Worm (Caenorhabditis elegans) whole organism, mixed stage, embryonic: ENCODE measurements around the gene let-4.

Experiments used
- bed-3 ChIP-seq: fragments of 200-800 bp; sonication (Bioruptor generic); optimal IDR thresholded peaks from 3 replicates; lab custom pipeline; 2018; ENCODE audit warnings: mild to moderate bottlenecking, missing genetic modification characterization, moderate library complexity, missing compliant biosample characterization
- blmp-1 ChIP-seq: fragments of 150-350 bp; optimal IDR thresholded peaks from 2 replicates; lab custom pipeline; 2014; ENCODE audit warnings: missing biosample characterization, missing genetic modification characterization
- ceh-39 ChIP-seq: fragments of 150-350 bp; optimal IDR thresholded peaks from 2 replicates; lab custom pipeline; 2014; ENCODE audit warnings: missing biosample characterization, missing genetic modification characterization
- ceh-43 ChIP-seq: fragments of 200-800 bp; sonication (Bioruptor generic); optimal IDR thresholded peaks from 2 replicates; lab custom pipeline; 2018; ENCODE audit warnings: mild to moderate bottlenecking, missing genetic modification characterization, moderate library complexity, missing compliant biosample characterization
- ceh-83 ChIP-seq: fragments of 200-800 bp; sonication (Bioruptor generic); optimal IDR thresholded peaks from 2 replicates; lab custom pipeline; 2018; ENCODE audit warnings: mild to moderate bottlenecking, missing genetic modification characterization, missing compliant biosample characterization
- ces-1 ChIP-seq: fragments of 150-350 bp; optimal IDR thresholded peaks from 2 replicates; lab custom pipeline; 2014; ENCODE audit warnings: missing biosample characterization, missing genetic modification reagents, missing genetic modification characterization
- cnd-1 ChIP-seq: fragments of 200-800 bp; sonication (Bioruptor generic); optimal IDR thresholded peaks from 2 replicates; lab custom pipeline; 2018; ENCODE audit warnings: mild to moderate bottlenecking, missing genetic modification characterization, missing compliant biosample characterization
- drap-1 ChIP-seq: fragments of 200-800 bp; sonication (Bioruptor generic); optimal IDR thresholded peaks from 3 replicates; lab custom pipeline; 2018; ENCODE audit warnings: mild to moderate bottlenecking, missing genetic modification characterization, missing compliant biosample characterization
- elt-1 ChIP-seq: sonication (generic microtip); optimal IDR thresholded peaks from 2 replicates; lab custom pipeline; 2017; ENCODE audit warnings: missing genetic modification characterization, mild to moderate bottlenecking, missing compliant biosample characterization, antibody characterized with exemption, moderate library complexity, borderline replicate concordance; ENCODE audit not compliant: insufficient read depth
- elt-3 ChIP-seq: fragments of 150-350 bp; optimal IDR thresholded peaks from 2 replicates; lab custom pipeline; 2014; ENCODE audit warnings: missing biosample characterization, missing genetic modification characterization
- flh-1 ChIP-seq: fragments of 200-800 bp; sonication (Bioruptor generic); optimal IDR thresholded peaks from 2 replicates; lab custom pipeline; 2018; ENCODE audit warnings: mild to moderate bottlenecking, missing genetic modification characterization, moderate library complexity, missing compliant biosample characterization
- ham-2 ChIP-seq: fragments of 200-800 bp; sonication (Bioruptor generic); optimal IDR thresholded peaks from 2 replicates; lab custom pipeline; 2018; ENCODE audit warnings: mild to moderate bottlenecking, missing genetic modification characterization, missing compliant biosample characterization
- hlh-1 ChIP-seq: fragments of 150-350 bp; optimal IDR thresholded peaks from 2 replicates; lab custom pipeline; 2014; ENCODE audit warnings: missing biosample characterization, missing genetic modification reagents, missing genetic modification characterization
- lin-13 ChIP-seq: fragments of 150-350 bp; optimal IDR thresholded peaks from 2 replicates; lab custom pipeline; 2014; ENCODE audit warnings: missing biosample characterization, missing genetic modification characterization
- lin-32 ChIP-seq: fragments of 200-800 bp; sonication (Bioruptor generic); optimal IDR thresholded peaks from 2 replicates; lab custom pipeline; 2018; ENCODE audit warnings: mild to moderate bottlenecking, missing genetic modification characterization, missing compliant biosample characterization
- lsy-2 ChIP-seq: fragments of 150-350 bp; optimal IDR thresholded peaks from 2 replicates; lab custom pipeline; 2014; ENCODE audit warnings: missing biosample characterization, missing genetic modification characterization
- mep-1 ChIP-seq: fragments of 150-350 bp; optimal IDR thresholded peaks from 2 replicates; lab custom pipeline; 2017; ENCODE audit warnings: missing biosample characterization, missing genetic modification reagents, missing genetic modification characterization, inconsistent platforms
- mls-2 ChIP-seq: sonication (generic microtip); optimal IDR thresholded peaks from 2 replicates; lab custom pipeline; 2016; ENCODE audit warnings: mild to moderate bottlenecking, missing genetic modification characterization, moderate library complexity, missing compliant biosample characterization
- nhr-2 ChIP-seq: fragments of 150-350 bp; optimal IDR thresholded peaks from 2 replicates; lab custom pipeline; 2014; ENCODE audit warnings: missing biosample characterization, missing genetic modification characterization
- nhr-28 ChIP-seq: fragments of 150-350 bp; optimal IDR thresholded peaks from 2 replicates; lab custom pipeline; 2014; ENCODE audit warnings: missing biosample characterization, missing genetic modification characterization
- nhr-76 ChIP-seq: sonication (generic microtip); optimal IDR thresholded peaks from 2 replicates; lab custom pipeline; 2017; ENCODE audit warnings: missing biosample characterization, missing genetic modification characterization
- pha-4 ChIP-seq: fragments of 150-350 bp; optimal IDR thresholded peaks from 2 replicates; lab custom pipeline; 2018; ENCODE audit warnings: missing biosample characterization, missing genetic modification reagents, missing genetic modification characterization
- sem-2 ChIP-seq: fragments of 200-800 bp; sonication (Bioruptor generic); optimal IDR thresholded peaks from 2 replicates; lab custom pipeline; 2018; ENCODE audit warnings: mild to moderate bottlenecking, missing genetic modification characterization, missing compliant biosample characterization
- snpc-4 ChIP-seq: fragments of 150-350 bp; optimal IDR thresholded peaks from 2 replicates; lab custom pipeline; 2014; ENCODE audit warnings: missing biosample characterization, missing genetic modification characterization
- sptf-1 ChIP-seq: sonication (generic microtip); optimal IDR thresholded peaks from 2 replicates; lab custom pipeline; 2017; ENCODE audit warnings: mild to moderate bottlenecking, missing genetic modification characterization, moderate library complexity, missing compliant biosample characterization
- tbx-8 ChIP-seq: fragments of 200-800 bp; sonication (Bioruptor generic); optimal IDR thresholded peaks from 2 replicates; lab custom pipeline; 2018; ENCODE audit warnings: mild to moderate bottlenecking, missing genetic modification characterization, moderate library complexity, missing compliant biosample characterization
- unc-120 ChIP-seq: sonication (generic microtip); optimal IDR thresholded peaks from 2 replicates; lab custom pipeline; 2017; ENCODE audit warnings: missing genetic modification characterization, missing compliant biosample characterization; ENCODE audit not compliant: poor library complexity, severe bottlenecking
- unc-62 ChIP-seq: fragments of 150-350 bp; optimal IDR thresholded peaks from 2 replicates; lab custom pipeline; 2014; ENCODE audit warnings: missing biosample characterization, missing genetic modification reagents, missing genetic modification characterization

Gene let-4

ce11 chrX:14534596-14534995, 43.1 kb upstream of the let-4 start:
- TF ChIP-seq unc-62 (GFP tag; lab: Kevin White, UChicago): no peak

DNA sequence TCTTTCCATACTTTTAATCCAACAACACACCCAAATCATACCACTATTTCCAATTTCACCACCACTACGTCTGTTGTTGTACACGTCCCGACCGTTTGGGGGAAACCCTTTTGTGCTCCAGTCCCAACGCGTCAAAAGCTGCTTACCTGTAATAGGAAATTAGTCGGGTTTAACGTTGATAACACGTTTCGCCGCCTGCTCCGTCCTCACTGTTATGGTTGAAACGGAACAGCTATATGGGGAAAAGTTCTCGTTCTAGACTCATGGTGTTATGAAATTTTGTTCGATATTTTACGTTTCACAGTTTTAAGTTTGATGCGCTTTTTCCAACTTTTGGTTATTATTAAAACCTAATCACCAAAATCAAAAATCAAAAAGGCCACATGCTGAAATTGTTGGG, 41.8 kb upstream of the let-4 start:
- TF ChIP-seq mls-2 (tag; lab: Kevin White, UChicago) (no peak), elt-3 (tag; lab: Kevin White, UChicago) (no peak), drap-1 (GFP tag; lab: Kevin White, UChicago) (no peak), ham-2 (GFP tag; lab: Kevin White, UChicago) (no peak), lin-32 (GFP tag; lab: Kevin White, UChicago) (no peak), ceh-43 (no peak), snpc-4 (no peak), bed-3 (no peak), ceh-83 (GFP tag; lab: Kevin White, UChicago) (no peak), ceh-39 (tag; lab: Kevin White, UChicago) (no peak), cnd-1 (tag; lab: Kevin White, UChicago) (no peak), tbx-8 (GFP tag; lab: Kevin White, UChicago) (no peak), sem-2 (GFP tag; lab: Kevin White, UChicago) (no peak), nhr-28 (tag; lab: Kevin White, UChicago) (no peak), lin-13 (tag; lab: Kevin White, UChicago) (no peak)

ce11 chrX:14537625-14538024, 40.1 kb upstream of the let-4 start:
- TF ChIP-seq cnd-1 (tag; lab: Kevin White, UChicago): no peak
- no peak for TF ChIP-seq hlh-1 (tag; lab: Kevin White, UChicago)
- TF ChIP-seq elt-1 (tag; lab: Kevin White, UChicago): no peak
- no peak for TF ChIP-seq flh-1 (GFP tag; lab: Kevin White, UChicago)
- no peak for TF ChIP-seq unc-120 (tag; lab: Kevin White, UChicago)
- TF ChIP-seq elt-3 (tag; lab: Kevin White, UChicago): no peak
- no peak for TF ChIP-seq pha-4 (tag; lab: Kevin White, UChicago)
- no peak for TF ChIP-seq nhr-2 (tag; lab: Kevin White, UChicago)
- TF ChIP-seq ceh-39 (tag; lab: Kevin White, UChicago): no peak

- TF ChIP-seq sptf-1 (tag; lab: Kevin White, UChicago): no peak
- TF ChIP-seq sem-2 (GFP tag; lab: Kevin White, UChicago): no peak
- no peak for TF ChIP-seq lsy-2 (tag; lab: Kevin White, UChicago)
- TF ChIP-seq ceh-39 (tag; lab: Kevin White, UChicago): no peak
- TF ChIP-seq flh-1 (GFP tag; lab: Kevin White, UChicago): no peak
- no peak for TF ChIP-seq nhr-76 (tag; lab: Kevin White, UChicago)
- no peak for TF ChIP-seq ceh-43
- TF ChIP-seq ces-1 (GFP tag; lab: Kevin White, UChicago): no peak
- TF ChIP-seq, all 35 proteins: peak for 0
Measured at ce11 chrX:14539468-14539867, 38.3 kb upstream of the let-4 start.

DNA sequence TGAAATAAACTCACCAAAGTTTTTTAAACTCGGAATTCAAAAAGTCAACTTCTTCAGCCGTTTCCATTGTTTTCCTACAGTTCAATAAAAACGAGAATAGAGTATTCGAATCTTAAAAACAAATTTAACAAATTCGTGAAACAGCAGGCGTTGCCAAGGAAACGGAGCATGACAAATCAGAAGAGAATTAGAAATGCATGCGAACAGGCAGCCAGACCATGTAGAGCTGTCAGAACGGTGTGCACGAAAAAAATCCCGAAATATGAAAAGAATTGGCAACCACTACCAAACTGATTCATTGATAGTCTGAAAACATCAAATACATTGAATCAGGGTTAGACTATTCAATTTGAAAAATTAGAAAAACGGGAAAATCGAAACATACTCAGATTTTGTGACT, 35.7 kb upstream of the let-4 start, which contains the start of gene fbxa-81:
TSS of gene fbxa-81 (minus strand) at position 101 of the 400 bp plus-strand sequence.
- TF ChIP-seq nhr-28 (tag; lab: Kevin White, UChicago) (no peak), lin-13 (tag; lab: Kevin White, UChicago) (no peak), lsy-2 (tag; lab: Kevin White, UChicago) (no peak), snpc-4 (no peak), ces-1 (GFP tag; lab: Kevin White, UChicago) (no peak), nhr-76 (tag; lab: Kevin White, UChicago) (no peak), unc-62 (GFP tag; lab: Kevin White, UChicago) (no peak), mep-1 (no peak), ceh-39 (tag; lab: Kevin White, UChicago) (no peak), mls-2 (tag; lab: Kevin White, UChicago) (no peak), lin-32 (GFP tag; lab: Kevin White, UChicago) (no peak), elt-1 (tag; lab: Kevin White, UChicago) (no peak), sem-2 (GFP tag; lab: Kevin White, UChicago) (no peak), hlh-1 (tag; lab: Kevin White, UChicago) (no peak), unc-120 (tag; lab: Kevin White, UChicago) (no peak), bed-3 (no peak), blmp-1 (tag; lab: Kevin White, UChicago) (no peak), drap-1 (GFP tag; lab: Kevin White, UChicago) (no peak)
